Fruit fly (Drosophila melanogaster): ENCODE results near the gene Vps11.

Vps11 gene

dm6 chr3L:23150297-23150919 is at the start of gene Vps11:
Gene Vps11 (minus strand): TSS chr3L:23150499.
- no peak for TF ChIP-seq CG17801 (GFP tag; optimal IDR thresholded peaks at IDR 0.05; ENCODE audit: partially characterized antibody)

- no peak for TF ChIP-seq CG17801 (GFP tag; optimal IDR thresholded peaks at IDR 0.05; ENCODE audit: partially characterized antibody)
These were observed 23.8 kb upstream of the Vps11 start, which contains the start of gene CG34031 for dm6 chr3L:23174146-23174545. Gene CG34031 (plus strand): TSS chr3L:23174446.

- TF ChIP-seq CG17801 (GFP tag; optimal IDR thresholded peaks at IDR 0.05; ENCODE audit: partially characterized antibody) = no peak
These were observed 24.6 kb downstream of the Vps11 start, which contains the start of gene CG33217 for dm6 chr3L:23125736-23126135. Gene CG33217 (plus strand): TSS chr3L:23126025.

dm6 chr3L:23099394-23099977 is 50.8 kb downstream of the Vps11 start:
- no peak for TF ChIP-seq CG17801 (GFP tag; optimal IDR thresholded peaks at IDR 0.05; ENCODE audit: partially characterized antibody)

All from ovary, adult (tissue).